Worm (Caenorhabditis elegans) whole organism, L4 larva: Measurements from ENCODE around the gene npr-18.

ENCODE experiments used
- F37D6.2 ChIP-seq: sonication (generic microtip); optimal IDR thresholded peaks from 2 replicates; lab custom pipeline; 2016; ENCODE audit warnings: mild to moderate bottlenecking, missing genetic modification characterization, missing compliant biosample characterization
- T26A8.4 ChIP-seq: fragments of 200-800 bp; sonication (Bioruptor generic); IDR thresholded peaks from 2 replicates; pipeline ENCODE4 v1.3.6; 2022; ENCODE audit warnings: missing genetic modification characterization, missing compliant biosample characterization
- Y48G9A.11 ChIP-seq: fragments of 200-800 bp; sonication (Bioruptor generic); IDR thresholded peaks from 2 replicates; pipeline ENCODE4 v1.3.6; 2022; ENCODE audit warnings: missing genetic modification reagents, missing genetic modification characterization, missing compliant biosample characterization
- Y75B8A.6 ChIP-seq: fragments of 200-800 bp; sonication (Bioruptor generic); IDR thresholded peaks from 2 replicates; pipeline ENCODE4 v1.3.6; 2022; ENCODE audit warnings: missing genetic modification reagents, missing genetic modification characterization, missing compliant biosample characterization
- aha-1 ChIP-seq: fragments of 150-350 bp; peaks from one replicate; lab custom pipeline; 2014; ENCODE audit warnings: missing biosample characterization, missing genetic modification characterization
- ceh-32 ChIP-seq: sonication (generic microtip); optimal IDR thresholded peaks from 2 replicates; lab custom pipeline; 2016; ENCODE audit warnings: mild to moderate bottlenecking, missing genetic modification characterization, missing compliant biosample characterization; ENCODE audit not compliant: poor library complexity
- daf-16 ChIP-seq, 3 experiments: sonication (generic microtip); optimal IDR thresholded peaks; 2 replicates each; lab custom pipeline; 2016 to 2017; ENCODE audit warnings: missing genetic modification characterization in 3 of 3, missing genetic modification reagents in 3 of 3, mild to moderate bottlenecking in 2 of 3, missing compliant biosample characterization in 2 of 3, missing biosample characterization in 1 of 3, moderate library complexity in 1 of 3
- dmd-6 ChIP-seq: fragments of 200-800 bp; sonication (Bioruptor generic); IDR thresholded peaks from 2 replicates; pipeline ENCODE4 v1.3.6; 2022; ENCODE audit warnings: missing genetic modification reagents, missing genetic modification characterization, missing compliant biosample characterization
- dmd-9 ChIP-seq: fragments of 200-800 bp; sonication (Bioruptor generic); IDR thresholded peaks from 2 replicates; pipeline ENCODE4 v1.3.6; 2022; ENCODE audit warnings: missing genetic modification reagents, missing genetic modification characterization, missing compliant biosample characterization
- dpl-1 ChIP-seq: fragments of 150-350 bp; optimal IDR thresholded peaks from 2 replicates; lab custom pipeline; 2014; ENCODE audit warnings: missing biosample characterization, missing genetic modification reagents, missing genetic modification characterization
- dve-1 ChIP-seq: sonication (generic microtip); optimal IDR thresholded peaks from 2 replicates; lab custom pipeline; 2017; ENCODE audit warnings: antibody characterized with exemption, mild to moderate bottlenecking, missing genetic modification characterization, missing compliant biosample characterization; ENCODE audit not compliant: insufficient read depth
- egl-43 ChIP-seq: fragments of 200-800 bp; sonication (Bioruptor generic); IDR thresholded peaks from 2 replicates; pipeline ENCODE4 v1.3.6; 2022; ENCODE audit warnings: missing genetic modification reagents, missing genetic modification characterization, missing compliant biosample characterization
- hlh-11 ChIP-seq: fragments of 200-800 bp; sonication (Bioruptor generic); optimal IDR thresholded peaks from 2 replicates; lab custom pipeline; 2018; ENCODE audit warnings: mild to moderate bottlenecking, missing genetic modification characterization, missing compliant biosample characterization
- hmg-1.1 ChIP-seq: fragments of 200-800 bp; sonication (Bioruptor generic); IDR thresholded peaks from 2 replicates; pipeline ENCODE4 v1.3.6; 2022; ENCODE audit warnings: missing genetic modification reagents, missing genetic modification characterization, missing compliant biosample characterization
- jun-1 ChIP-seq: fragments of 150-350 bp; optimal IDR thresholded peaks from 2 replicates; lab custom pipeline; 2014; ENCODE audit warnings: missing biosample characterization, missing genetic modification reagents, missing genetic modification characterization
- lin-29 ChIP-seq: fragments of 200-800 bp; sonication (Bioruptor generic); IDR thresholded peaks from 2 replicates; pipeline ENCODE4 v1.3.6; 2022; ENCODE audit warnings: missing genetic modification reagents, missing genetic modification characterization, missing compliant biosample characterization
- lsy-2 ChIP-seq, 2 experiments: fragments of 150-350 bp in 1 of 2; sonication (generic microtip) in 1 of 2; optimal IDR thresholded peaks; 2 replicates each; lab custom pipeline; 2014 to 2017; ENCODE audit warnings: missing biosample characterization in 2 of 2, missing genetic modification characterization in 2 of 2
- madf-9 ChIP-seq: fragments of 200-800 bp; sonication (Bioruptor generic); conservative IDR thresholded peaks from 2 replicates; pipeline ENCODE4 v1.3.6; 2022; ENCODE audit warnings: missing genetic modification reagents, missing genetic modification characterization, missing compliant biosample characterization
- mdl-1 ChIP-seq, 2 experiments: fragments of 150-350 bp in 1 of 2; sonication (generic microtip) in 1 of 2; optimal IDR thresholded peaks; 2 replicates each; lab custom pipeline; 2014 to 2017; ENCODE audit warnings: missing biosample characterization in 2 of 2, missing genetic modification characterization in 2 of 2
- mdt-29 ChIP-seq: fragments of 200-800 bp; sonication (Bioruptor generic); IDR thresholded peaks from 2 replicates; pipeline ENCODE4 v1.3.6; 2022; ENCODE audit warnings: missing genetic modification reagents, missing genetic modification characterization, missing compliant biosample characterization
- nhr-10 ChIP-seq: fragments of 150-350 bp; optimal IDR thresholded peaks from 2 replicates; lab custom pipeline; 2014; ENCODE audit warnings: missing biosample characterization, missing genetic modification characterization
- nhr-102 ChIP-seq: sonication (generic microtip); optimal IDR thresholded peaks from 2 replicates; lab custom pipeline; 2016; ENCODE audit warnings: mild to moderate bottlenecking, missing genetic modification characterization, moderate library complexity, missing compliant biosample characterization
- nhr-28 ChIP-seq: fragments of 150-350 bp; optimal IDR thresholded peaks from 2 replicates; lab custom pipeline; 2014; ENCODE audit warnings: missing biosample characterization, missing genetic modification characterization
- nhr-77 ChIP-seq: fragments of 150-350 bp; optimal IDR thresholded peaks from 2 replicates; lab custom pipeline; 2014; ENCODE audit warnings: missing biosample characterization, missing genetic modification characterization
- pha-4 ChIP-seq, 2 experiments: fragments of 150-350 bp in 1 of 2; fragments of 200-800 bp in 1 of 2; sonication (Bioruptor generic) in 1 of 2; IDR thresholded peaks in 1 of 2; optimal IDR thresholded peaks in 1 of 2; 2 replicates each; pipeline versions ENCODE4 v1.3.6 to Lab custom; 2014 to 2022; ENCODE audit warnings: missing genetic modification characterization in 2 of 2, missing genetic modification reagents in 2 of 2, missing biosample characterization in 1 of 2, missing compliant biosample characterization in 1 of 2
- php-3 ChIP-seq: fragments of 200-800 bp; sonication (Bioruptor generic); IDR thresholded peaks from 2 replicates; pipeline ENCODE4 v1.3.6; 2022; ENCODE audit warnings: missing genetic modification reagents, missing genetic modification characterization, missing compliant biosample characterization
- pqm-1 ChIP-seq: sonication (generic microtip); optimal IDR thresholded peaks from 2 replicates; lab custom pipeline; 2017; ENCODE audit warnings: missing biosample characterization, missing genetic modification characterization
- set-16 ChIP-seq: fragments of 200-800 bp; sonication (Bioruptor generic); IDR thresholded peaks from 2 replicates; pipeline ENCODE4 v1.3.6; 2022; ENCODE audit warnings: missing genetic modification reagents, missing genetic modification characterization, missing compliant biosample characterization
- tag-97 ChIP-seq: fragments of 200-800 bp; sonication (Bioruptor generic); IDR thresholded peaks from 2 replicates; pipeline ENCODE4 v1.3.6; 2022; ENCODE audit warnings: missing genetic modification characterization, missing compliant biosample characterization
- tra-1 ChIP-seq: fragments of 200-800 bp; sonication (Bioruptor generic); IDR thresholded peaks from 2 replicates; pipeline ENCODE4 v1.3.6; 2022; ENCODE audit warnings: missing genetic modification reagents, missing genetic modification characterization, missing compliant biosample characterization
- unc-62 ChIP-seq, 3 experiments: fragments of 150-350 bp in 1 of 3; sonication (generic microtip); optimal IDR thresholded peaks in 2 of 3; peaks in 1 of 3; 1 replicate in 1 of 3; 2 replicates in 2 of 3; lab custom pipeline; 2014 to 2017; ENCODE audit warnings: missing biosample characterization in 3 of 3, missing genetic modification characterization in 3 of 3, missing genetic modification reagents in 3 of 3, missing genotype in 1 of 3

Gene npr-18

ce11 chrX:9676788-9677454, 13.6 kb upstream of the npr-18 start:
- TF ChIP-seq unc-62 (GFP tag; optimal IDR thresholded peaks at IDR 0.05 in 1 of 2; lab: Kevin White, UChicago) (peak in 1 of 2 experiments; percentile 27), unc-62 (tag; optimal IDR thresholded peaks at IDR 0.05; lab: Kevin White, UChicago) (no peak), lsy-2 (tag; optimal IDR thresholded peaks at IDR 0.05; lab: Kevin White, UChicago) (no peak), daf-16 (GFP tag; optimal IDR thresholded peaks at IDR 0.05; lab: Kevin White, UChicago) (no peak), daf-16 (tag; optimal IDR thresholded peaks at IDR 0.05; lab: Kevin White, UChicago) (peak; percentile 93), aha-1 (peak; percentile 95), T26A8.4 (GFP tag; lab: Robert Waterston, UW) (peak; percentile 28; the same call in 1 of the 2 replicates), dmd-6 (GFP tag; lab: Robert Waterston, UW) (peak; percentile 29; the same call in 1 of the 2 replicates), dmd-9 (GFP tag; lab: Robert Waterston, UW) (no peak), hlh-11 (tag; lab: Kevin White, UChicago) (peak; percentile 22), pqm-1 (tag; lab: Kevin White, UChicago) (peak; percentile 64), nhr-28 (peak; percentile 42), php-3 (GFP tag; lab: Robert Waterston, UW) (peak; percentile 50; the same call in 1 of the 2 replicates), dpl-1 (GFP tag; lab: Kevin White, UChicago) (no peak), nhr-102 (tag; lab: Kevin White, UChicago) (no peak), dve-1 (peak; percentile 59)

- TF ChIP-seq set-16 (GFP tag; lab: Robert Waterston, UW) (no peak), Y48G9A.11 (GFP tag; lab: Robert Waterston, UW) (no peak), Y75B8A.6 (GFP tag; lab: Robert Waterston, UW) (no peak), unc-62 (GFP tag; optimal IDR thresholded peaks at IDR 0.05 in 1 of 2; lab: Kevin White, UChicago) (peak in 1 of 2 experiments; percentile 91), unc-62 (tag; optimal IDR thresholded peaks at IDR 0.05; lab: Kevin White, UChicago) (no peak), hmg-1.1 (GFP tag; lab: Robert Waterston, UW) (no peak), lin-29 (GFP tag; lab: Robert Waterston, UW) (no peak), tag-97 (GFP tag; lab: Robert Waterston, UW) (0 out of 2 replicates have a peak, but pooled peaks have one; percentile 54), F37D6.2 (tag; lab: Kevin White, UChicago) (no peak), ceh-32 (tag; lab: Kevin White, UChicago) (no peak), pha-4 (GFP tag; IDR thresholded peaks at IDR 0.05; lab: Robert Waterston, UW) (no peak), pha-4 (tag; optimal IDR thresholded peaks at IDR 0.05; lab: Kevin White, UChicago) (no peak), egl-43 (GFP tag; lab: Robert Waterston, UW) (no peak), jun-1 (no peak)
Observed at ce11 chrX:9677927-9678326, 12.6 kb upstream of the npr-18 start.

ce11 chrX:9679427-9679826, 11.1 kb upstream of the npr-18 start:
- TF ChIP-seq nhr-28 (peak; percentile 90), madf-9 (GFP tag; lab: Robert Waterston, UW) (no peak), nhr-10 (tag; lab: Kevin White, UChicago) (peak; percentile 23), php-3 (GFP tag; lab: Robert Waterston, UW) (peak; percentile 77; the same call in 1 of the 2 replicates), mdt-29 (GFP tag; lab: Robert Waterston, UW) (no peak), unc-62 (GFP tag; optimal IDR thresholded peaks at IDR 0.05 in 1 of 2; lab: Kevin White, UChicago) (no peak), unc-62 (tag; optimal IDR thresholded peaks at IDR 0.05; lab: Kevin White, UChicago) (no peak), dmd-6 (GFP tag; lab: Robert Waterston, UW) (0 out of 2 replicates have a peak, but pooled peaks have one; percentile 15), hlh-11 (tag; lab: Kevin White, UChicago) (peak; percentile 45), nhr-77 (tag; lab: Kevin White, UChicago) (peak; percentile 1), pqm-1 (tag; lab: Kevin White, UChicago) (peak; percentile 75), dve-1 (peak; percentile 51), tra-1 (GFP tag; lab: Robert Waterston, UW) (no peak), daf-16 (GFP tag; optimal IDR thresholded peaks at IDR 0.05; lab: Kevin White, UChicago) (no peak), daf-16 (tag; optimal IDR thresholded peaks at IDR 0.05; lab: Kevin White, UChicago) (peak; percentile 85), mdl-1 (tag; optimal IDR thresholded peaks at IDR 0.05; lab: Kevin White, UChicago) (no peak)
